Fruit fly (Drosophila melanogaster): ENCODE results near the gene Ugt307A1.

The Ugt307A1 gene

dm6 chr2L:7043039-7043905 lies 24.5 kb upstream of the Ugt307A1 start (continued):
- TF ChIP-seq gt (GFP tag; IDR thresholded peaks at IDR 0.05) = 0 out of 2 replicates have a peak, but pooled peaks have one; percentile 12
- peak; percentile 37 for TF ChIP-seq CoRest (tag; optimal IDR thresholded peaks at IDR 0.05)
- peak; percentile 83 for TF ChIP-seq ac (GFP tag; optimal IDR thresholded peaks at IDR 0.05)
- no peak for TF ChIP-seq Fer3 (tag; optimal IDR thresholded peaks at IDR 0.05)
- no peak for TF ChIP-seq gfzf (GFP tag; optimal IDR thresholded peaks at IDR 0.05)
- no peak for TF ChIP-seq lmd (GFP tag; IDR thresholded peaks at IDR 0.05)
- TF ChIP-seq CG7963 (GFP tag; IDR thresholded peaks at IDR 0.05; ENCODE audit: partially characterized antibody) = no peak
- no peak for TF ChIP-seq CG3726 (GFP tag; IDR thresholded peaks at IDR 0.05)
- TF ChIP-seq CG6175 (GFP tag; IDR thresholded peaks at IDR 0.05) = no peak
- TF ChIP-seq ken (GFP tag; IDR thresholded peaks at IDR 0.05) = peak; percentile 52; the same call in 2 of the 3 replicates
- TF ChIP-seq Ets65A (GFP tag) = no peak
- TF ChIP-seq CG7786 (GFP tag; optimal IDR thresholded peaks at IDR 0.05) = no peak
- no peak for TF ChIP-seq az2 (GFP tag; optimal IDR thresholded peaks at IDR 0.05)
- no peak for TF ChIP-seq sug (tag; optimal IDR thresholded peaks at IDR 0.05)
- no peak for TF ChIP-seq chn (GFP tag; optimal IDR thresholded peaks at IDR 0.05)
- peak; percentile 76 for TF ChIP-seq CG3838 (GFP tag; optimal IDR thresholded peaks at IDR 0.05)
- no peak for TF ChIP-seq Chrac-16 (GFP tag; optimal IDR thresholded peaks at IDR 0.05)
- no peak for TF ChIP-seq CG12155 (GFP tag; optimal IDR thresholded peaks at IDR 0.05)
- TF ChIP-seq p53 (GFP tag; optimal IDR thresholded peaks at IDR 0.05) = no peak
- TF ChIP-seq CG5180 (GFP tag; optimal IDR thresholded peaks at IDR 0.05) = no peak
- TF ChIP-seq CG6254 (GFP tag; optimal IDR thresholded peaks at IDR 0.05) = no peak
- no peak for TF ChIP-seq slou (GFP tag; optimal IDR thresholded peaks at IDR 0.05)
- no peak for TF ChIP-seq CG14667 (GFP tag; IDR thresholded peaks at IDR 0.05)
- no peak for TF ChIP-seq CHES-1-like (GFP tag; optimal IDR thresholded peaks at IDR 0.05)
- TF ChIP-seq CG4360 (GFP tag; IDR thresholded peaks at IDR 0.05) = peak; percentile 29; the same call in 1 of the 2 replicates
- TF ChIP-seq tgo (GFP tag; IDR thresholded peaks at IDR 0.05) = no peak
- no peak for TF ChIP-seq wor (GFP tag; IDR thresholded peaks at IDR 0.05)
- no peak for TF ChIP-seq Dbx (GFP tag; IDR thresholded peaks at IDR 0.05)
- no peak for TF ChIP-seq ase (GFP tag; IDR thresholded peaks at IDR 0.05)
- no peak for TF ChIP-seq Mrtf (GFP tag; IDR thresholded peaks at IDR 0.05)
- TF ChIP-seq gsb-n (tag; optimal IDR thresholded peaks at IDR 0.05) = peak; percentile 54
- TF ChIP-seq shn (GFP tag; optimal IDR thresholded peaks at IDR 0.05) = no peak
- TF ChIP-seq CG2712 (tag; optimal IDR thresholded peaks at IDR 0.05) = no peak
- TF ChIP-seq Blimp-1 (GFP tag; optimal IDR thresholded peaks at IDR 0.05) = peak; percentile 17
- no peak for TF ChIP-seq CG8281 (tag; optimal IDR thresholded peaks at IDR 0.05)
- no peak for TF ChIP-seq esg (GFP tag; conservative IDR thresholded peaks at IDR 0.05)
- TF ChIP-seq D19B (GFP tag; optimal IDR thresholded peaks at IDR 0.05) = no peak
- TF ChIP-seq ems (GFP tag; optimal IDR thresholded peaks at IDR 0.05) = no peak
- TF ChIP-seq br (optimal IDR thresholded peaks at IDR 0.05) = no peak
- TF ChIP-seq ara (GFP tag; IDR thresholded peaks at IDR 0.05) = 0 out of 2 replicates have a peak, but pooled peaks have one; percentile 39
- TF ChIP-seq twi (tag; optimal IDR thresholded peaks at IDR 0.05) = peak; percentile 89
- no peak for TF ChIP-seq Side (GFP tag; optimal IDR thresholded peaks at IDR 0.05)
- no peak for TF ChIP-seq vnd (GFP tag; IDR thresholded peaks at IDR 0.05; ENCODE audit: partially characterized antibody)
- TF ChIP-seq so (GFP tag; IDR thresholded peaks at IDR 0.05) = 0 out of 3 replicates have a peak, but pooled peaks have one; percentile 41
- TF ChIP-seq CG6854 (GFP tag; optimal IDR thresholded peaks at IDR 0.05) = peak; percentile 8
- no peak for TF ChIP-seq al (GFP tag; IDR thresholded peaks at IDR 0.05)
- TF ChIP-seq Xrp1 (GFP tag; IDR thresholded peaks at IDR 0.05) = peak; percentile 63
- TF ChIP-seq hkb (optimal IDR thresholded peaks at IDR 0.05) = no peak
- TF ChIP-seq hkb (GFP tag; IDR thresholded peaks at IDR 0.05) = peak; percentile 52; the same call in 1 of the 2 replicates
- TF ChIP-seq Sry-β (GFP tag; optimal IDR thresholded peaks at IDR 0.05) = no peak
- TF ChIP-seq CG12769 (tag; optimal IDR thresholded peaks at IDR 0.05) = peak; percentile 20
